Worm (Caenorhabditis elegans) whole organism, young adult: Measurements from ENCODE around the gene K08E4.7.

Experiments
- ZK185.1 ChIP-seq: sonication (generic microtip); optimal IDR thresholded peaks from 2 replicates; lab custom pipeline; 2016; ENCODE audit warnings: mild to moderate bottlenecking, missing genetic modification characterization, missing compliant biosample characterization; ENCODE audit not compliant: poor library complexity, severe bottlenecking
- ama-1 ChIP-seq, 3 experiments: fragments of 150-350 bp in 1 of 3; sonication (generic microtip) in 2 of 3; optimal IDR thresholded peaks; 2 replicates each; lab custom pipeline; 2014 to 2018; ENCODE audit warnings: missing biosample characterization in 2 of 3, missing genetic modification characterization in 2 of 3, missing genetic modification reagents in 2 of 3
- bed-1 ChIP-seq: fragments of 200-800 bp; sonication (Bioruptor generic); IDR thresholded peaks from 2 replicates; pipeline ENCODE4 v1.3.6; 2022; ENCODE audit warnings: missing genetic modification reagents, missing genetic modification characterization, missing compliant biosample characterization
- ceh-40 ChIP-seq: fragments of 200-800 bp; sonication (Bioruptor generic); IDR thresholded peaks from 2 replicates; pipeline ENCODE4 v1.3.6; 2022; ENCODE audit warnings: missing genetic modification characterization, missing compliant biosample characterization
- ceh-79 ChIP-seq: sonication (generic microtip); optimal IDR thresholded peaks from 2 replicates; lab custom pipeline; 2017; ENCODE audit warnings: mild to moderate bottlenecking, missing genetic modification characterization, missing compliant biosample characterization
- egl-44 ChIP-seq: fragments of 200-800 bp; sonication (Bioruptor generic); IDR thresholded peaks from 2 replicates; pipeline ENCODE4 v1.3.6; 2022; ENCODE audit warnings: missing genetic modification reagents, missing genetic modification characterization, missing compliant biosample characterization
- ekl-4 ChIP-seq: fragments of 200-800 bp; sonication (Bioruptor generic); IDR thresholded peaks from 2 replicates; pipeline ENCODE4 v1.3.6; 2022; ENCODE audit warnings: missing genetic modification reagents, missing genetic modification characterization, missing compliant biosample characterization
- madf-3 ChIP-seq: fragments of 200-800 bp; sonication (Bioruptor generic); IDR thresholded peaks from 2 replicates; pipeline ENCODE4 v1.3.6; 2022; ENCODE audit warnings: missing genetic modification reagents, missing genetic modification characterization, missing compliant biosample characterization
- nfya-1 ChIP-seq: sonication (generic microtip); optimal IDR thresholded peaks from 2 replicates; lab custom pipeline; 2017; ENCODE audit warnings: antibody characterized with exemption, missing compliant biosample characterization, missing genetic modification characterization, borderline replicate concordance; ENCODE audit not compliant: insufficient read depth
- pha-4 ChIP-seq: fragments of 150-350 bp; sonication (generic microtip); optimal IDR thresholded peaks from 2 replicates; lab custom pipeline; 2014; ENCODE audit warnings: missing biosample characterization, missing genetic modification reagents, missing genetic modification characterization
- tbx-9 ChIP-seq: sonication (generic microtip); optimal IDR thresholded peaks from 2 replicates; lab custom pipeline; 2016; ENCODE audit warnings: borderline replicate concordance, missing genetic modification characterization, inconsistent platforms, missing compliant biosample characterization
- tlf-1 ChIP-seq: fragments of 200-800 bp; sonication (Bioruptor generic); optimal IDR thresholded peaks from 2 replicates; lab custom pipeline; 2018; ENCODE audit warnings: mild to moderate bottlenecking, missing genetic modification characterization, missing compliant biosample characterization

DNA sequence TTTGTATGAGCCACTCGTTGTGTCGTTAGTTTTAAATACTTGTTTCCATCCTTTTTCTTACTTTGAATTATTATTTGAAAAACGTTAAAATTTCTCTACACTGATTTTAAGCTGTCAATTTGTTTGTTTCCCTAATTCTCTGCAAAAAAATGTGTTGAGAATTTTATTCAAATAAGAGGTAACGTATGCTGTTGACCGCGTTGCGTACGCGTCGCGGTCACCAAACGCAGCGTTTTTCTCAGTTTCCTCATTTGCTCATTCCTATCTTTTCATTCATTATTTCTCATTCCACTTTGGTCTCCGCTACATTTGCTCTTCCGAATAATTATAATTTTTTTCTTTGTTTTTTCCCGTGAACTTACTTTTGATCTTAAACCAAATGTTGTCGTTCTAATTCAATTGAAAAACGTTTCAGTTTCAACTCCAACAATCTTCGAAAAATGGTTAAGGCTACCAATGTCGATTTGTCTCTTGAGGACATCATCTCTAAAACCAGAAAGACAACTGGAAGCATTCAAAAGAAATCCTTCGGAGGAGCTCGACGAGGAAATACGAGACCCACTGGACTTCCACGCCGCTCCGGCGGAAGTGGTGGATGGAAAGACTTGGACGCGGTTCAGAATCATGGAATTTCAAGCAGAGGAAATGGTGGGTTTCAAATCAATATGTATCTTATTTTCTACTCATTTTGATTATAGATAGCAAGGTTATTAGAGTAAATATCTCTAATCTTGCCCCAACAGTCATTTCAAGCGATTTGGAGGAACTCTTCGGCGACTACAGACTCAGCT lies 47.5 kb downstream of the K08E4.7 start, which contains the start of gene aly-3:
- peak; percentile 89 for TF ChIP-seq madf-3 (GFP tag; lab: Robert Waterston, UW)
- TF ChIP-seq ama-1 (optimal IDR thresholded peaks at IDR 0.05; lab: Kevin White, UChicago): no peak
- TF ChIP-seq ama-1 (GFP tag; optimal IDR thresholded peaks at IDR 0.05; lab: Kevin White, UChicago): peak in 1 of 2 experiments; percentile 15
- TF ChIP-seq ceh-40: no peak
- TF ChIP-seq ZK185.1: no peak
- no peak for TF ChIP-seq tlf-1 (GFP tag; lab: Kevin White, UChicago)
- no peak for TF ChIP-seq nfya-1 (tag; lab: Kevin White, UChicago)
- TF ChIP-seq bed-1 (GFP tag; lab: Robert Waterston, UW): no peak
- no peak for TF ChIP-seq ceh-79 (tag; lab: Kevin White, UChicago)
- TF ChIP-seq tbx-9 (tag; lab: Kevin White, UChicago): no peak
- TF ChIP-seq ekl-4 (GFP tag; lab: Robert Waterston, UW): no peak
- no peak for TF ChIP-seq egl-44 (GFP tag; lab: Robert Waterston, UW)
- no peak for TF ChIP-seq pha-4 (tag; lab: Kevin White, UChicago)
